Fruit fly (Drosophila melanogaster): Measurements from ENCODE around the gene CG31897.

The CG31897 gene

dm6 chr2L:8438052-8438451 lies 4.2 kb upstream of the CG31897 start, which contains the start of gene mus201:
TSS of gene mus201 (plus strand) at chr2L:8438169.
- TF ChIP-seq CG8478 (optimal IDR thresholded peaks at IDR 0.05) = no peak
- no peak for TF ChIP-seq CTCF (optimal IDR thresholded peaks at IDR 0.05)

DNA sequence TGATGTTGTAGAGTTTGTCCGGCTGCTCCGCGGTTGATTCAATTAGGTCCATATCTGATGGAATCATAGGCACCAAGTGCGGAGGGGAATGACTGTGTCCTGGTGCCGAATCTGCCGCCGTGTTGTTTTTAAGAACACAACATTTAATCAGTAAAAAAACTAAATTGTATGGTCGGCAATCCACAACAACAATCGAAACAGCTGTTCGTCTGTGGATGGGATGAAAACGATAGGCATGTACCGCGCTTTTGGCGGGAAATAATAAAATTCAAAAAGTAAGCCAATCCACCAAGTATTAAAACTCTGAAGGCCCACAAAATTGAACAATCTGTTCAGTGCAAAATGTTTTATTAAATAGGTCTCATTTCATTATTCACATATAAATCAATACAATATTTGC lies 7.1 kb downstream of the CG31897 start, which contains the start of gene Aasdh:
Aasdh (minus strand) TSS at position 219 of the 400 bp plus-strand sequence.
- TF ChIP-seq CG8478 (optimal IDR thresholded peaks at IDR 0.05) (no peak), CTCF (optimal IDR thresholded peaks at IDR 0.05) (no peak)

DNA sequence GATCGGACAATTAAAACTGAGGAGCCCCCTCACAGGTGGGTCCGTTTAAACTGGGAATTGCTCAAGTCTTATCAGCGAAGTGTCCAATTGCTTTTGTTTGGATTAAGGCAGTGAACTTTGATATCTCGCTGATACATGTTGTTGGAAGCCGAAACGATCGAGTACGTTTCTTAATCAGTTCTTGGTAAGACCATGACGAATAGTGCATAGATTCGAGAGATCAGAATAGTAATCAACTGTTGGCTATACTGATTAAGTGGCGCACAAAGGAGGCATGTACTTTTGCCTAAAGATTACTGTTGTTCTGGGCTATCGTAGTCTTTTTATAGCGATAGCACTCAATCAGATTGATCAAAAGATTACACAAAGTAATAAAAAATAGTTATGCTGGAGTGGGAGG lies 9.2 kb downstream of the CG31897 start:
- no peak for TF ChIP-seq CG8478 (optimal IDR thresholded peaks at IDR 0.05)
- TF ChIP-seq CTCF (optimal IDR thresholded peaks at IDR 0.05) = no peak

- no peak for TF ChIP-seq CTCF (optimal IDR thresholded peaks at IDR 0.05)
- no peak for TF ChIP-seq CG8478 (optimal IDR thresholded peaks at IDR 0.05)
Observed at dm6 chr2L:8461782-8462453, 19.7 kb downstream of the CG31897 start.

DNA sequence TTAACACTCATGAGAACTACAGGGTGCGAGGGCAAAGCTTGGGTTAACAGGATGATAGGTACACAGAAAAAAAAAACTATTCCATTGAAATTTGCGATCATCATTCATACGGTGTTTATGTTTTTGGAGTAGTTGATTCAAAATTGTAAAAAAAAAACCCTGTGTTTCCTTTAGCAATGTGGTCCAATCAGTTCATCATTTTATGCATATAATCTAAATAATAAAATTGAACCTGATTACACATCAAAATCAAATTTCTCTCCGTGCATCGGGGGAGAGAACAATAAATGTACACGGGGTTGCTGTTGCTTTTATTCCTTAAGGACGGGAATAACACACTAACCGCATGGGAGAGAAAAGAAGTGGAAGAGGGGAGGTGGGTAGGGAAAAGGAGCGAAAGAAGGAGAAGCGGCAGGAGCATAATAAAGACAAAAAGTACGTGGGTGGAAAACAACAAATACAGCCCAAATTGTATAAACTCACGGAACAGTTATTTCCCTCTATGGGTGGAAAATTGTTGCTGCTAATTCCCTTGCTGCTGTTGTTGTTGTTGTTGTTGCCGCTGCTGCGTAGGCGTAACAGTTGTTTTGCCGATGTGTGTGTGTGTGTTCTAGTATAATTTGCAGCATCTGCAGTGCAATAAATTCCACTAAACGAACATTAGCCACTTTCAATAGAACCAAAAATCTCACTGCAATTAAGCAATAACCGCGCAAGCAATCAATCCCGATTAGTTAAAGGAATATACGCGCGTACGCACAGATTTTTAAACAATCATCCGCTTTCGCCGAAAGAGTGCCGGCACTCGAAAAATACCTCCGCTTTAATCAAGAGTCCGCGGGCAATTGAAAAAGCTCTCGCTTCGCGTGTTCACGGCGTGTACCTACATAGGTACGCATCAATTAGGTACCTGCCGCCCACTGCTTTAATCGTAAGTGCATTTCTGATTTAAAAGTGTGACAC lies 21.2 kb downstream of the CG31897 start, which contains the start of gene Agpat2:
Agpat2 (minus strand) TSS at position 851 of the 963 bp plus-strand sequence.
- TF ChIP-seq CTCF (optimal IDR thresholded peaks at IDR 0.05) = no peak
- no peak for TF ChIP-seq CG8478 (optimal IDR thresholded peaks at IDR 0.05)

- no peak for TF ChIP-seq CG8478 (optimal IDR thresholded peaks at IDR 0.05)
- TF ChIP-seq CTCF (optimal IDR thresholded peaks at IDR 0.05) = no peak
Observed at dm6 chr2L:8464107-8464582, 21.9 kb downstream of the CG31897 start, which contains the start of gene prg. TSS of gene prg (plus strand) at chr2L:8464488.

dm6 chr2L:8466643-8467042 lies 24.4 kb downstream of the CG31897 start, which contains the start of gene dachs:
TSS of gene dachs (plus strand) at chr2L:8466817.
- TF ChIP-seq CTCF (optimal IDR thresholded peaks at IDR 0.05) (no peak), CG8478 (optimal IDR thresholded peaks at IDR 0.05) (no peak)

dm6 chr2L:8468929-8469681 lies 26.9 kb downstream of the CG31897 start:
- TF ChIP-seq CG8478 (optimal IDR thresholded peaks at IDR 0.05) = no peak
- no peak for TF ChIP-seq CTCF (optimal IDR thresholded peaks at IDR 0.05)

- TF ChIP-seq CG8478 (optimal IDR thresholded peaks at IDR 0.05) = no peak
- no peak for TF ChIP-seq CTCF (optimal IDR thresholded peaks at IDR 0.05)
Observed at dm6 chr2L:8471667-8472066, 29.4 kb downstream of the CG31897 start.

- TF ChIP-seq CTCF (optimal IDR thresholded peaks at IDR 0.05) = no peak
- TF ChIP-seq CG8478 (optimal IDR thresholded peaks at IDR 0.05) = no peak
Observed at dm6 chr2L:8473448-8473847, 31.2 kb downstream of the CG31897 start.

- TF ChIP-seq CG8478 (optimal IDR thresholded peaks at IDR 0.05) (no peak), CTCF (optimal IDR thresholded peaks at IDR 0.05) (no peak)
Observed at dm6 chr2L:8477049-8477448, 34.8 kb downstream of the CG31897 start, which contains the start of gene CheA29a. TSS of gene CheA29a (plus strand) at chr2L:8477349.

DNA sequence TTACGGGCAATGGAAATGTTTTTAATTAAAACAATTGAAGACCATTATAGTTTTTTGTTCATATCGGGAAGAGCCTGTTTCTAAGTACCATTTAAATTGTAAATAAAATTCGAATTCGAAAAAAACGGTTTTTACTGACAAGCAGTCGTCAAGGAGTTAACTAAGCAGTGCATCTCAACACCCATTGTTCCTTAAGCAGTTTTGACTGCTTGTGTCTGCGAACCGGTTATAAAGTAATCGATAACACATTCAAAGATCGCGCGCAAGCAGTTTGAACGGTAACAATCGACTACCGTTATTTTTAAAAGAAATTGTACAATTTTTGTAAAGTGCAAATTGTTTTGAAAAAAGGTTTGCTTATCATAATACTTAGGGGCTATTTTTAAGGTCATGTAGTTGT lies 35.7 kb downstream of the CG31897 start:
- peak in 1 of 2 experiments; percentile 64 for TF ChIP-seq CTCF (optimal IDR thresholded peaks at IDR 0.05)
- no peak for TF ChIP-seq CG8478 (optimal IDR thresholded peaks at IDR 0.05)

DNA sequence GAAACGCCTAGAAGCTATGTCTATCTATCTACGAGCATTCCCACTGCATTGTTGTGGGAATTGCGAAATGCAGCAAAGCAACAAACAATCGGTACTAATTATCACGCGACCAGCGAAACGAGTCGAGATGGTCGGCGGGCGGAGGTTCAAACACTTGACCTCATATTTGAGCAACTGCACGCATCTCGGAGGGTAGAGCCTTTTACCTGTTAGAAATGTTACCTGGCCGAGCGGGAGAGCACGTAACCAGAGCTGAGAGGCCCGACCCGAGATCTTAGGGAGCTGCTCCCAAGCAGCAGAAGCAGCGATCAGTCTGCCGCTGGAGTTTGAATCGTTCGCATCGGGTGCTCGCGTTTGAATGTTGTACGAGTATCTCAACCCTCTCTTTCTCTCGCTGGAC lies 36.1 kb downstream of the CG31897 start:
- TF ChIP-seq CTCF (optimal IDR thresholded peaks at IDR 0.05) (no peak), CG8478 (optimal IDR thresholded peaks at IDR 0.05) (no peak)

- TF ChIP-seq CTCF (optimal IDR thresholded peaks at IDR 0.05) = no peak
- TF ChIP-seq CG8478 (optimal IDR thresholded peaks at IDR 0.05) = no peak
Observed at dm6 chr2L:8478911-8479706, 36.9 kb downstream of the CG31897 start.
